Fruit fly (Drosophila melanogaster) whole organism, embryonic: ENCODE measurements around the gene CG14100.

ENCODE experiments used
- B-H1 ChIP-seq: fragments of 200-800 bp; sonication (Bioruptor generic); IDR thresholded peaks from 3 replicates; pipeline ENCODE4 v1.3.6; 2022; ENCODE audit warnings: missing biosample characterization, missing genetic modification characterization
- C15 ChIP-seq: fragments of 200-800 bp; sonication (Bioruptor generic); IDR thresholded peaks from 3 replicates; pipeline ENCODE4 v1.3.6; 2022; ENCODE audit warnings: missing biosample characterization, missing genetic modification characterization
- CG10267 ChIP-seq: fragments of 200-800 bp; sonication (Bioruptor generic); optimal IDR thresholded peaks from 2 replicates; lab custom pipeline; 2018; ENCODE audit warnings: missing biosample characterization, mild to moderate bottlenecking, missing genetic modification characterization, moderate library complexity
- CG10321 ChIP-seq: fragments of 200-800 bp; sonication (Bioruptor generic); IDR thresholded peaks from 2 replicates; pipeline ENCODE4 v1.3.6; 2022; ENCODE audit warnings: missing biosample characterization, missing genetic modification characterization
- CG15269 ChIP-seq: fragments of 200-800 bp; sonication (Bioruptor generic); optimal IDR thresholded peaks from 2 replicates; lab custom pipeline; 2018; ENCODE audit warnings: missing biosample characterization, mild to moderate bottlenecking, missing genetic modification characterization, moderate library complexity
- CG1529 ChIP-seq: fragments of 200-800 bp; sonication (Bioruptor generic); optimal IDR thresholded peaks from 3 replicates; lab custom pipeline; 2018; ENCODE audit warnings: missing biosample characterization, missing genetic modification characterization
- CG15601 ChIP-seq: fragments of 200-800 bp; sonication (Bioruptor generic); optimal IDR thresholded peaks from 3 replicates; lab custom pipeline; 2019; ENCODE audit warnings: missing biosample characterization, mild to moderate bottlenecking, missing genetic modification characterization, moderate library complexity
- CG16815 ChIP-seq: fragments of 200-800 bp; sonication (Bioruptor generic); optimal IDR thresholded peaks from 3 replicates; lab custom pipeline; 2017; ENCODE audit warnings: missing biosample characterization, mild to moderate bottlenecking, missing genetic modification characterization
- CG17328 ChIP-seq: fragments of 200-800 bp; sonication (Bioruptor generic); IDR thresholded peaks from 2 replicates; pipeline ENCODE4 v1.3.6; 2022; ENCODE audit warnings: missing biosample characterization, missing genetic modification characterization
- CG2202 ChIP-seq: fragments of 200-800 bp; sonication (Bioruptor generic); optimal IDR thresholded peaks from 2 replicates; lab custom pipeline; 2018; ENCODE audit warnings: missing biosample characterization, mild to moderate bottlenecking, missing genetic modification characterization
- CG2678 ChIP-seq: fragments of 200-800 bp; sonication (Bioruptor generic); optimal IDR thresholded peaks from 3 replicates; lab custom pipeline; 2019; ENCODE audit warnings: missing biosample characterization, mild to moderate bottlenecking, missing genetic modification characterization, moderate library complexity
- CG2875 ChIP-seq: fragments of 200-800 bp; sonication (Bioruptor generic); optimal IDR thresholded peaks from 2 replicates; lab custom pipeline; 2017; ENCODE audit warnings: missing biosample characterization, mild to moderate bottlenecking, missing genetic modification characterization, missing genetic modification reagents
- CG30403 ChIP-seq: fragments of 200-800 bp; sonication (Bioruptor generic); optimal IDR thresholded peaks from 3 replicates; lab custom pipeline; 2016; ENCODE audit warnings: missing biosample characterization, missing genetic modification characterization
- CG32767 ChIP-seq: fragments of 200-800 bp; sonication (Bioruptor generic); IDR thresholded peaks from 2 replicates; pipeline ENCODE4 v1.3.6; 2022; ENCODE audit warnings: missing biosample characterization, missing genetic modification characterization
- CG3838 ChIP-seq: fragments of 200-800 bp; sonication (Bioruptor generic); optimal IDR thresholded peaks from 3 replicates; lab custom pipeline; 2016; ENCODE audit warnings: missing biosample characterization, missing genetic modification characterization
- CG4404 ChIP-seq: fragments of 200-800 bp; sonication (Bioruptor generic); IDR thresholded peaks from 2 replicates; pipeline ENCODE4 v1.3.6; 2022; ENCODE audit warnings: missing biosample characterization, missing genetic modification characterization
- CG5953 ChIP-seq: fragments of 200-800 bp; sonication (Bioruptor generic); IDR thresholded peaks from 2 replicates; pipeline ENCODE4 v1.3.6; 2022; ENCODE audit warnings: missing biosample characterization, missing genetic modification characterization
- CG6791 ChIP-seq: fragments of 200-800 bp; sonication (Bioruptor generic); IDR thresholded peaks from 3 replicates; pipeline ENCODE4 v1.3.6; 2022; ENCODE audit warnings: missing biosample characterization, missing genetic modification characterization; ENCODE audit not compliant: partially characterized antibody
- CG6813 ChIP-seq: fragments of 200-800 bp; sonication (Bioruptor generic); optimal IDR thresholded peaks from 2 replicates; lab custom pipeline; 2017; ENCODE audit warnings: missing biosample characterization, missing genetic modification characterization, mild to moderate bottlenecking, moderate library complexity, missing genetic modification reagents
- CG8281 ChIP-seq: fragments of 200-800 bp; sonication (Bioruptor generic); optimal IDR thresholded peaks from 2 replicates; lab custom pipeline; 2018; ENCODE audit warnings: missing biosample characterization, mild to moderate bottlenecking, missing genetic modification characterization, moderate library complexity
- CG9817 ChIP-seq: fragments of 200-800 bp; sonication (Bioruptor generic); optimal IDR thresholded peaks from 2 replicates; lab custom pipeline; 2018; ENCODE audit warnings: missing biosample characterization, mild to moderate bottlenecking, missing genetic modification characterization, moderate library complexity
- Camta ChIP-seq: fragments of 200-800 bp; sonication (Bioruptor generic); optimal IDR thresholded peaks from 2 replicates; lab custom pipeline; 2016; ENCODE audit warnings: missing biosample characterization, missing genetic modification characterization
- HmgZ ChIP-seq: fragments of 200-800 bp; sonication (Bioruptor generic); optimal IDR thresholded peaks from 2 replicates; lab custom pipeline; 2018; ENCODE audit warnings: missing biosample characterization, mild to moderate bottlenecking, missing genetic modification characterization
- Hr39 ChIP-seq: fragments of >200 bp; optimal IDR thresholded peaks from 2 replicates; lab custom pipeline; 2017
- Hr78 ChIP-seq, 2 experiments: fragments of 200-800 bp in 1 of 2; fragments of >200 bp in 1 of 2; sonication (Bioruptor generic) in 1 of 2; optimal IDR thresholded peaks; 2 replicates each; lab custom pipeline; 2017 to 2019; ENCODE audit warnings: missing biosample characterization in 2 of 2, missing genetic modification characterization in 2 of 2, mild to moderate bottlenecking in 1 of 2, moderate library complexity in 1 of 2
- MBD-R2 ChIP-seq: fragments of 200-800 bp; sonication (Bioruptor generic); IDR thresholded peaks from 2 replicates; pipeline ENCODE4 v1.3.6; 2022; ENCODE audit warnings: missing biosample characterization, missing genetic modification characterization
- NFAT ChIP-seq: fragments of 200-800 bp; sonication (Bioruptor generic); IDR thresholded peaks from 2 replicates; pipeline ENCODE4 v1.3.6; 2022; ENCODE audit warnings: missing biosample characterization, missing genetic modification characterization
- Nf-YB ChIP-seq: fragments of 200-800 bp; sonication (Bioruptor generic); optimal IDR thresholded peaks from 3 replicates; lab custom pipeline; 2019; ENCODE audit warnings: missing biosample characterization, mild to moderate bottlenecking, missing genetic modification characterization, moderate library complexity
- Sin3A ChIP-seq: fragments of >200 bp; optimal IDR thresholded peaks from 2 replicates; lab custom pipeline; 2018
- Sox102F ChIP-seq: fragments of 200-800 bp; sonication (Bioruptor generic); optimal IDR thresholded peaks from 2 replicates; lab custom pipeline; 2018; ENCODE audit warnings: missing biosample characterization, mild to moderate bottlenecking, missing genetic modification characterization, moderate library complexity
- Spps ChIP-seq: fragments of 200-800 bp; sonication (Bioruptor generic); optimal IDR thresholded peaks from 2 replicates; lab custom pipeline; 2018; ENCODE audit warnings: missing biosample characterization, mild to moderate bottlenecking, missing genetic modification characterization
- YL-1 ChIP-seq: fragments of 200-800 bp; sonication (Bioruptor generic); optimal IDR thresholded peaks from 3 replicates; lab custom pipeline; 2017; ENCODE audit warnings: missing biosample characterization, mild to moderate bottlenecking, missing genetic modification characterization
- amos ChIP-seq: fragments of 200-800 bp; sonication (Bioruptor generic); IDR thresholded peaks from 2 replicates; pipeline ENCODE4 v1.3.6; 2022; ENCODE audit warnings: missing biosample characterization, missing genetic modification characterization; ENCODE audit not compliant: partially characterized antibody
- da ChIP-seq: fragments of 200-800 bp; sonication (Bioruptor generic); optimal IDR thresholded peaks from 2 replicates; lab custom pipeline; 2016; ENCODE audit warnings: missing biosample characterization, missing genetic modification characterization
- danr ChIP-seq: fragments of 200-800 bp; sonication (Bioruptor generic); IDR thresholded peaks from 2 replicates; pipeline ENCODE4 v1.3.6; 2022; ENCODE audit warnings: missing biosample characterization, missing genetic modification characterization
- gem ChIP-seq: fragments of 200-800 bp; sonication (Bioruptor generic); optimal IDR thresholded peaks from 2 replicates; lab custom pipeline; 2019; ENCODE audit warnings: missing biosample characterization, mild to moderate bottlenecking, missing genetic modification characterization, moderate library complexity
- gro ChIP-seq: fragments of 200-800 bp; sonication (Bioruptor generic); optimal IDR thresholded peaks from 2 replicates; lab custom pipeline; 2016; ENCODE audit warnings: missing biosample characterization, missing genetic modification characterization
- ind ChIP-seq: fragments of 200-800 bp; sonication (Bioruptor generic); optimal IDR thresholded peaks from 3 replicates; lab custom pipeline; 2016; ENCODE audit warnings: missing biosample characterization, missing genetic modification characterization
- mirr ChIP-seq: fragments of 200-800 bp; sonication (Bioruptor generic); optimal IDR thresholded peaks from 3 replicates; lab custom pipeline; 2018; ENCODE audit warnings: missing biosample characterization, mild to moderate bottlenecking, missing genetic modification characterization
- mld ChIP-seq: fragments of 200-800 bp; sonication (Bioruptor generic); IDR thresholded peaks from 3 replicates; pipeline ENCODE4 v1.3.6; 2022; ENCODE audit warnings: missing biosample characterization, missing genetic modification characterization; ENCODE audit not compliant: partially characterized antibody
- nerfin-1 ChIP-seq: fragments of 200-800 bp; sonication (Bioruptor generic); optimal IDR thresholded peaks from 3 replicates; lab custom pipeline; 2019; ENCODE audit warnings: missing biosample characterization, mild to moderate bottlenecking, missing genetic modification characterization, moderate library complexity
- nmo ChIP-seq: fragments of 200-800 bp; sonication (Bioruptor generic); optimal IDR thresholded peaks from 2 replicates; lab custom pipeline; 2018; ENCODE audit warnings: missing biosample characterization, mild to moderate bottlenecking, missing genetic modification characterization, moderate library complexity
- phol ChIP-seq: fragments of 200-800 bp; sonication (Bioruptor generic); optimal IDR thresholded peaks from 3 replicates; lab custom pipeline; 2018; ENCODE audit warnings: missing biosample characterization, mild to moderate bottlenecking, missing genetic modification characterization, moderate library complexity
- seq ChIP-seq: fragments of 200-800 bp; sonication (Bioruptor generic); IDR thresholded peaks from 2 replicates; pipeline ENCODE4 v1.3.6; 2022; ENCODE audit warnings: missing biosample characterization, missing genetic modification characterization
- sisA ChIP-seq: fragments of 200-800 bp; sonication (Bioruptor generic); IDR thresholded peaks from 2 replicates; pipeline ENCODE4 v1.3.6; 2022; ENCODE audit warnings: missing biosample characterization, missing genetic modification characterization
- ssp ChIP-seq: fragments of 200-800 bp; sonication (Bioruptor generic); IDR thresholded peaks from 2 replicates; pipeline ENCODE4 v1.3.6; 2022; ENCODE audit warnings: missing biosample characterization, missing genetic modification characterization
- stc ChIP-seq: fragments of 200-800 bp; sonication (Bioruptor generic); IDR thresholded peaks from 2 replicates; pipeline ENCODE4 v1.3.6; 2022; ENCODE audit warnings: missing biosample characterization, missing genetic modification characterization
- tx ChIP-seq: fragments of 200-800 bp; sonication (Bioruptor generic); optimal IDR thresholded peaks from 2 replicates; lab custom pipeline; 2016; ENCODE audit warnings: missing biosample characterization, missing genetic modification characterization
- zen ChIP-seq: fragments of 200-800 bp; sonication (Bioruptor generic); optimal IDR thresholded peaks from 3 replicates; lab custom pipeline; 2018; ENCODE audit warnings: missing biosample characterization, mild to moderate bottlenecking, missing genetic modification characterization, moderate library complexity

The CG14100 gene

dm6 chr3L:19634788-19635448, 44.6 kb upstream of the CG14100 start (continued):
- TF ChIP-seq CG8281 (peak; percentile 59), CG6791 (no peak), MBD-R2 (GFP tag; lab: Robert Waterston, UW) (peak; percentile 26; the same call in 1 of the 2 replicates), B-H1 (GFP tag; lab: Robert Waterston, UW) (peak; percentile 66), NFAT (GFP tag; lab: Robert Waterston, UW) (0 out of 2 replicates have a peak, but pooled peaks have one; percentile 48), da (no peak), CG15269 (tag; lab: Kevin White, UChicago) (peak; percentile 84), Spps (tag; lab: Kevin White, UChicago) (peak; percentile 75), YL-1 (GFP tag; lab: Kevin White, UChicago) (peak; percentile 22), CG16815 (GFP tag; lab: Kevin White, UChicago) (peak; percentile 50), C15 (GFP tag; lab: Robert Waterston, UW) (0 out of 3 replicates have a peak, but pooled peaks have one; percentile 50), gro (no peak), mld (GFP tag; lab: Robert Waterston, UW) (no peak), CG2202 (no peak), CG4404 (GFP tag; lab: Robert Waterston, UW) (peak; percentile 40; the same call in 1 of the 2 replicates), CG10267 (tag; lab: Kevin White, UChicago) (peak; percentile 84), CG17328 (GFP tag; lab: Robert Waterston, UW) (peak; percentile 43; the same call in 1 of the 2 replicates), Hr39 (lab: Kevin White, UChicago) (no peak), CG6813 (GFP tag; lab: Kevin White, UChicago) (peak; percentile 67), phol (tag; lab: Kevin White, UChicago) (peak; percentile 89), Sin3A (lab: Kevin White, UChicago) (no peak), CG9817 (tag; lab: Kevin White, UChicago) (peak; percentile 49), Sox102F (GFP tag; lab: Kevin White, UChicago) (peak; percentile 69), ind (GFP tag; lab: Kevin White, UChicago) (peak; percentile 70), CG30403 (GFP tag; lab: Kevin White, UChicago) (peak; percentile 78), tx (GFP tag; lab: Kevin White, UChicago) (no peak), CG10321 (GFP tag; lab: Robert Waterston, UW) (peak; percentile 55), CG2875 (GFP tag; lab: Kevin White, UChicago) (peak; percentile 32), gem (tag; lab: Kevin White, UChicago) (peak; percentile 93), CG3838 (GFP tag; lab: Kevin White, UChicago) (no peak), ssp (GFP tag; lab: Robert Waterston, UW) (peak; percentile 70), CG15601 (peak; percentile 52), nerfin-1 (tag; lab: Kevin White, UChicago) (peak; percentile 69), zen (tag; lab: Kevin White, UChicago) (peak; percentile 65), danr (GFP tag; lab: Robert Waterston, UW) (peak; percentile 23; the same call in 1 of the 2 replicates), Nf-YB (GFP tag; lab: Kevin White, UChicago) (peak; percentile 43), stc (GFP tag; lab: Robert Waterston, UW) (peak; percentile 70), mirr (GFP tag; lab: Kevin White, UChicago) (no peak), HmgZ (peak; percentile 14), amos (GFP tag; lab: Robert Waterston, UW) (no peak), CG32767 (GFP tag; lab: Robert Waterston, UW) (peak; percentile 26; the same call in 1 of the 2 replicates), CG5953 (GFP tag; lab: Robert Waterston, UW) (no peak), seq (0 out of 2 replicates have a peak, but pooled peaks have one; percentile 23), Camta (GFP tag; lab: Kevin White, UChicago) (peak; percentile 38), nmo (GFP tag; lab: Kevin White, UChicago) (peak; percentile 82), CG1529 (GFP tag; lab: Kevin White, UChicago) (no peak), CG2678 (peak; percentile 94), sisA (no peak; the same call in 1 of the 2 replicates), Hr78 (GFP tag; optimal IDR thresholded peaks at IDR 0.05; lab: Kevin White, UChicago) (peak in 1 of 2 experiments; percentile 5)
